Worm (Caenorhabditis elegans) whole organism, midembryonic: ENCODE measurements around the gene Y49A3A.3.

ENCODE experiments used
- T22C8.4 ChIP-seq: fragments of 200-800 bp; sonication (Bioruptor generic); IDR thresholded peaks from 2 replicates; pipeline ENCODE4 v1.3.6; 2022; ENCODE audit warnings: missing genetic modification characterization, missing compliant biosample characterization
- med-1 ChIP-seq: sonication (generic microtip); optimal IDR thresholded peaks from 2 replicates; lab custom pipeline; 2017; ENCODE audit warnings: missing genetic modification characterization, mild to moderate bottlenecking, missing compliant biosample characterization, antibody characterized with exemption, missing genetic modification reagents; ENCODE audit not compliant: insufficient read depth

ce11 chrV:14364586-14365248, 10.5 kb downstream of the Y49A3A.3 start:
- TF ChIP-seq T22C8.4 (no peak), med-1 (no peak)
